Fruit fly (Drosophila melanogaster): ENCODE results near the gene Rrp6.

The Rrp6 gene

DNA sequence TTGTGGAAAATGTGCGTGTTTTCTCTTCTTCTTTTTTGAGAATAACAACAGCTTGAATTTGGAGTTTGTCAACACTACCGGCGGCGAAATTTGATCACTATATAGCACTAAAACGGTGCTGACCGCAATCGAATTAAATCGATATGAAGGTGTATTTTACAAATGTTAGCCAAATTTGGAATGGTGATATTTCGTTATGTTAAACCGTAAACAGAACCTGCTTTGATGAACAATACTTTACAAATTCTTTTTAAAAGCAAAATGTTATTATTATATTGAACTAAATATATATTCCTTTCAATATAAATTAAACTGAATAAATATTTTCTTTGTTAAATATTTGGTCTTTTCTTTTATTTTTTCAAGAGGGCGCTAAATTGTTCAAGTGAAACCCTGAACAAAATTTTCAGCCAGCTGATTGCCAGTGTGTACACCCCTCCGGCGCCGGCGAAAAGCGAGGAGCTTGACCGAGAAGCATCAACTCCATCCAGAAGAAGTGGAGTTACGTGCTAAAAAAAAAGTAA is at the start of gene Rrp6, which contains the start of the genes CG33331 and CG33332 (continued):
- TF ChIP-seq odd (GFP tag; optimal IDR thresholded peaks at IDR 0.05) (no peak), ase (GFP tag; IDR thresholded peaks at IDR 0.05) (no peak), cato (GFP tag; optimal IDR thresholded peaks at IDR 0.05; ENCODE audit: borderline replicate concordance) (peak; percentile 54), sima (GFP tag; optimal IDR thresholded peaks at IDR 0.05) (no peak), CG2202 (tag; optimal IDR thresholded peaks at IDR 0.05) (no peak), kah (GFP tag; optimal IDR thresholded peaks at IDR 0.05) (no peak), CG15011 (GFP tag; optimal IDR thresholded peaks at IDR 0.05) (no peak), run (tag; optimal IDR thresholded peaks at IDR 0.05) (peak; percentile 42), CG7357 (GFP tag; IDR thresholded peaks at IDR 0.05) (no peak), CG12299 (tag; optimal IDR thresholded peaks at IDR 0.05) (peak; percentile 58), sna (GFP tag; IDR thresholded peaks at IDR 0.05; ENCODE audit: partially characterized antibody) (0 out of 2 replicates have a peak, but pooled peaks have one; percentile 39), NC2α (GFP tag; optimal IDR thresholded peaks at IDR 0.05) (no peak), CG10321 (GFP tag; IDR thresholded peaks at IDR 0.05) (no peak), TFAM (GFP tag; optimal IDR thresholded peaks at IDR 0.05) (no peak), Adf1 (GFP tag; IDR thresholded peaks at IDR 0.05) (peak; percentile 41), mld (GFP tag; IDR thresholded peaks at IDR 0.05; ENCODE audit: partially characterized antibody) (no peak), H15 (GFP tag; IDR thresholded peaks at IDR 0.05) (peak; percentile 5; the same call in 1 of the 3 replicates), CG11085 (GFP tag; IDR thresholded peaks at IDR 0.05) (peak; percentile 61), h (optimal IDR thresholded peaks at IDR 0.05) (no peak), lola (GFP tag; optimal IDR thresholded peaks at IDR 0.05) (peak in 1 of 3 experiments; percentile 69), CG33213 (GFP tag; optimal IDR thresholded peaks at IDR 0.05) (peak; percentile 49), inv (GFP tag; IDR thresholded peaks at IDR 0.05; ENCODE audit: partially characterized antibody) (no peak), Sry-δ (GFP tag; optimal IDR thresholded peaks at IDR 0.05) (peak; percentile 50), C15 (GFP tag; IDR thresholded peaks at IDR 0.05) (0 out of 3 replicates have a peak, but pooled peaks have one; percentile 6), Eip74EF (GFP tag; optimal IDR thresholded peaks at IDR 0.05) (no peak), gcm2 (GFP tag; optimal IDR thresholded peaks at IDR 0.05) (no peak), CG1792 (GFP tag; optimal IDR thresholded peaks at IDR 0.05) (peak; percentile 41), CG17361 (GFP tag; IDR thresholded peaks at IDR 0.05) (peak; percentile 87), CG1529 (GFP tag; optimal IDR thresholded peaks at IDR 0.05) (no peak), CG10543 (GFP tag; optimal IDR thresholded peaks at IDR 0.05) (no peak), vvl (GFP tag; IDR thresholded peaks at IDR 0.05) (peak; percentile 65), sug (tag; optimal IDR thresholded peaks at IDR 0.05) (peak; percentile 80), nmo (GFP tag; optimal IDR thresholded peaks at IDR 0.05) (peak; percentile 77), YL-1 (GFP tag; optimal IDR thresholded peaks at IDR 0.05) (peak; percentile 79), CG17568 (GFP tag; optimal IDR thresholded peaks at IDR 0.05) (no peak), Pdp1 (GFP tag; optimal IDR thresholded peaks at IDR 0.05) (peak; percentile 29 to 59), Asciz (GFP tag; optimal IDR thresholded peaks at IDR 0.05) (no peak), Taf1 (GFP tag; IDR thresholded peaks at IDR 0.05) (peak; percentile 10; the same call in 1 of the 2 replicates), CG12942 (GFP tag; optimal IDR thresholded peaks at IDR 0.05) (peak; percentile 63), CG1832 (GFP tag; optimal IDR thresholded peaks at IDR 0.05) (no peak), CG9876 (GFP tag; optimal IDR thresholded peaks at IDR 0.05) (peak; percentile 33), CoRest (tag; optimal IDR thresholded peaks at IDR 0.05) (peak; percentile 85), chn (GFP tag; optimal IDR thresholded peaks at IDR 0.05) (peak; percentile 46), Trl (optimal IDR thresholded peaks at IDR 0.05) (no peak), Trl (GFP tag; optimal IDR thresholded peaks at IDR 0.05) (peak; percentile 68), B-H2 (GFP tag; optimal IDR thresholded peaks at IDR 0.05) (peak; percentile 88), Mrtf (GFP tag; IDR thresholded peaks at IDR 0.05) (no peak), CG16813 (GFP tag; IDR thresholded peaks at IDR 0.05; ENCODE audit: partially characterized antibody) (peak; percentile 62), Camta (GFP tag; optimal IDR thresholded peaks at IDR 0.05) (peak; percentile 38), CG8944 (GFP tag; optimal IDR thresholded peaks at IDR 0.05) (peak; percentile 46), p53 (GFP tag; optimal IDR thresholded peaks at IDR 0.05) (peak; percentile 7)
